Worm (Caenorhabditis elegans): ENCODE results near the gene C30G12.2.

DNA sequence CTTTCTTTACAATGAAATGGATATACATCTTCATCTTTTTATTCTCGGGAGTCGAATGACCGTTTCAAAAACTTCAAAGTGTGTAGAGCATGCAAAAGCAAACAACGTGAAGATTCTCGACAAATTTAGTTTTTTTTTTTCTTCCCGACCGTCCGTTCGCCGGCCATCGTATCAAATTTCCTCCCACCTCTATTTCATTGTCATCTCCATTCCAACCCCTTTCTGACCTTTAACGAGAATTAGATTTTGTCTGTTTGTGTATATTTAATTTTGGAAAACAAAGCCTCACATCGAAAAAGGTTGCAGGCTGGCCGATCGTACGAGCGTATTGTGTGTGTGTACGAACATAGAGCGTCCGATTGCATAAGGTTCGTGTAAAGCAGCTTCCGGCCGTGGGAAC lies 8.8 kb downstream of the C30G12.2 start, which contains the start of gene C30G12.1:
- TF ChIP-seq Y105C5A.15 (GFP tag; IDR thresholded peaks at IDR 0.05): no peak
- no peak for TF ChIP-seq unc-62 (GFP tag; optimal IDR thresholded peaks at IDR 0.05 in 1 of 2)
- no peak for TF ChIP-seq unc-62 (tag; optimal IDR thresholded peaks at IDR 0.05)
- TF ChIP-seq mdl-1 (tag; optimal IDR thresholded peaks at IDR 0.05): no peak
- no peak for TF ChIP-seq snpc-4 (tag; optimal IDR thresholded peaks at IDR 0.05)
- no peak for TF ChIP-seq attf-4 (tag; optimal IDR thresholded peaks at IDR 0.05)
- TF ChIP-seq snpc-1.2 (GFP tag; IDR thresholded peaks at IDR 0.05): no peak
- no peak for TF ChIP-seq sdz-12 (GFP tag; optimal IDR thresholded peaks at IDR 0.05)
- TF ChIP-seq zag-1 (tag; optimal IDR thresholded peaks at IDR 0.05): no peak
- no peak for TF ChIP-seq lsy-2 (tag; optimal IDR thresholded peaks at IDR 0.05)
- TF ChIP-seq daf-12 (tag; optimal IDR thresholded peaks at IDR 0.05): no peak
- TF ChIP-seq F44E2.7 (GFP tag; IDR thresholded peaks at IDR 0.05): no peak
- TF ChIP-seq ceh-28 (tag; optimal IDR thresholded peaks at IDR 0.05): no peak
- no peak for TF ChIP-seq ztf-11 (tag; optimal IDR thresholded peaks at IDR 0.05)
- TF ChIP-seq nhr-11 (tag; optimal IDR thresholded peaks at IDR 0.05): no peak
